Worm (Caenorhabditis elegans): ENCODE data around the gene M02H5.8.

The M02H5.8 gene

ce11 chrV:472589-472988 lies 22.8 kb downstream of the M02H5.8 start, which contains the start of gene srt-31:
TSS of gene srt-31 (plus strand) at chrV:472889.
- TF ChIP-seq ceh-62 (tag; optimal IDR thresholded peaks at IDR 0.05) (no peak), lim-7 (GFP tag; IDR thresholded peaks at IDR 0.05) (no peak), T26A8.4 (GFP tag; IDR thresholded peaks at IDR 0.05) (no peak), T20F7.1 (GFP tag; optimal IDR thresholded peaks at IDR 0.05) (no peak), mdt-29 (GFP tag; IDR thresholded peaks at IDR 0.05) (no peak), nhr-10 (tag; optimal IDR thresholded peaks at IDR 0.05) (no peak), lin-39 (tag; optimal IDR thresholded peaks at IDR 0.05) (no peak), F44E2.7 (GFP tag; IDR thresholded peaks at IDR 0.05) (no peak), vab-7 (GFP tag; IDR thresholded peaks at IDR 0.05) (no peak), unc-39 (tag; optimal IDR thresholded peaks at IDR 0.05) (no peak), mes-2 (tag; optimal IDR thresholded peaks at IDR 0.05; ENCODE audit: poor library complexity, severe bottlenecking) (no peak)

- no peak for TF ChIP-seq nhr-42 (GFP tag; IDR thresholded peaks at IDR 0.05)
- no peak for TF ChIP-seq set-16 (GFP tag; IDR thresholded peaks at IDR 0.05)
- TF ChIP-seq ceh-62 (tag; optimal IDR thresholded peaks at IDR 0.05) = no peak
- no peak for TF ChIP-seq zag-1 (tag; optimal IDR thresholded peaks at IDR 0.05)
- TF ChIP-seq vab-7 (GFP tag; IDR thresholded peaks at IDR 0.05) = no peak
- TF ChIP-seq fos-1 (tag; optimal IDR thresholded peaks at IDR 0.05) = no peak
- TF ChIP-seq T20F7.1 (GFP tag; optimal IDR thresholded peaks at IDR 0.05) = no peak
- TF ChIP-seq F26F4.8 (GFP tag; conservative IDR thresholded peaks at IDR 0.05) = no peak
- peak; percentile 61 for TF ChIP-seq hlh-11 (tag; optimal IDR thresholded peaks at IDR 0.05)
- peak; percentile 46 for TF ChIP-seq pqm-1 (tag; optimal IDR thresholded peaks at IDR 0.05)
- no peak for TF ChIP-seq nhr-25 (tag; optimal IDR thresholded peaks at IDR 0.05; ENCODE audit: borderline replicate concordance, insufficient read depth)
- no peak for TF ChIP-seq F10B5.3 (tag; optimal IDR thresholded peaks at IDR 0.05)
- TF ChIP-seq lsy-2 (tag; optimal IDR thresholded peaks at IDR 0.05) = no peak
- TF ChIP-seq zfp-3 (GFP tag; conservative IDR thresholded peaks at IDR 0.05) = no peak
- TF ChIP-seq lin-15B (tag; optimal IDR thresholded peaks at IDR 0.05) = no peak
- TF ChIP-seq fkh-10 (GFP tag; optimal IDR thresholded peaks at IDR 0.05) = no peak
- no peak for TF ChIP-seq saeg-2 (GFP tag; IDR thresholded peaks at IDR 0.05)
- no peak for TF ChIP-seq tra-1 (GFP tag; IDR thresholded peaks at IDR 0.05)
- TF ChIP-seq ctbp-1 (GFP tag; IDR thresholded peaks at IDR 0.05) = no peak
- TF ChIP-seq unc-130 (GFP tag; optimal IDR thresholded peaks at IDR 0.05) = no peak
- TF ChIP-seq ztf-11 (tag; optimal IDR thresholded peaks at IDR 0.05) = no peak
- no peak for TF ChIP-seq tag-97 (GFP tag; IDR thresholded peaks at IDR 0.05)
- TF ChIP-seq hlh-30 (tag; optimal IDR thresholded peaks at IDR 0.05; ENCODE audit: insufficient read depth) = peak; percentile 39
- no peak for TF ChIP-seq lin-1 (GFP tag; IDR thresholded peaks at IDR 0.05)
- no peak for TF ChIP-seq F49E8.2 (tag; optimal IDR thresholded peaks at IDR 0.05; ENCODE audit: borderline replicate concordance)
- TF ChIP-seq dve-1 (tag; optimal IDR thresholded peaks at IDR 0.05; ENCODE audit: insufficient read depth) = peak; percentile 71
- TF ChIP-seq pha-4 (GFP tag; IDR thresholded peaks at IDR 0.05) = no peak
- no peak for TF ChIP-seq pha-4 (tag; optimal IDR thresholded peaks at IDR 0.05)
- TF ChIP-seq daf-19 (GFP tag; conservative IDR thresholded peaks at IDR 0.05) = no peak
- TF ChIP-seq daf-16 (GFP tag; optimal IDR thresholded peaks at IDR 0.05) = no peak
- TF ChIP-seq daf-16 (tag; optimal IDR thresholded peaks at IDR 0.05) = peak; percentile 75
- peak in 1 of 2 experiments; percentile 45 for TF ChIP-seq mdl-1 (tag; optimal IDR thresholded peaks at IDR 0.05)
- no peak for TF ChIP-seq nhr-111 (GFP tag; optimal IDR thresholded peaks at IDR 0.05)
- TF ChIP-seq unc-62 (GFP tag; optimal IDR thresholded peaks at IDR 0.05 in 1 of 2) = no peak
- no peak for TF ChIP-seq unc-62 (tag; optimal IDR thresholded peaks at IDR 0.05)
- TF ChIP-seq D1046.2 (GFP tag; IDR thresholded peaks at IDR 0.05) = no peak
- no peak for TF ChIP-seq lim-7 (GFP tag; IDR thresholded peaks at IDR 0.05)
- TF ChIP-seq lin-39 (tag; optimal IDR thresholded peaks at IDR 0.05) = no peak
- TF ChIP-seq nhr-11 (tag; optimal IDR thresholded peaks at IDR 0.05) = no peak
- TF ChIP-seq Y5F2A.4 (GFP tag; optimal IDR thresholded peaks at IDR 0.05) = no peak
- no peak for TF ChIP-seq Y48G9A.11 (GFP tag; IDR thresholded peaks at IDR 0.05)
- TF ChIP-seq lin-38 (GFP tag; IDR thresholded peaks at IDR 0.05) = no peak
- TF ChIP-seq dpl-1 (GFP tag; optimal IDR thresholded peaks at IDR 0.05) = no peak
- no peak for TF ChIP-seq arid-1 (GFP tag; conservative IDR thresholded peaks at IDR 0.05)
Measured at ce11 chrV:474516-474915, 24.7 kb downstream of the M02H5.8 start, which contains the start of gene nhr-99. TSS of gene nhr-99 (plus strand) at chrV:474778.

Data from whole organism, L4 larva.